Worm (Caenorhabditis elegans) whole organism, young adult: ENCODE measurements around the gene eif-3.D.

ENCODE experiments used
- F22D6.2 ChIP-seq: sonication (generic microtip); optimal IDR thresholded peaks from 2 replicates; lab custom pipeline; 2016; ENCODE audit warnings: mild to moderate bottlenecking, missing genetic modification characterization, missing compliant biosample characterization
- F23B12.7 ChIP-seq: sonication (generic microtip); optimal IDR thresholded peaks from 2 replicates; lab custom pipeline; 2017; ENCODE audit warnings: missing genetic modification characterization, mild to moderate bottlenecking, missing compliant biosample characterization, antibody characterized with exemption, moderate library complexity; ENCODE audit not compliant: insufficient read depth
- F33H1.4 ChIP-seq: fragments of 200-800 bp; sonication (Bioruptor generic); IDR thresholded peaks from 2 replicates; pipeline ENCODE4 v1.3.6; 2022; ENCODE audit warnings: missing genetic modification reagents, missing genetic modification characterization, missing compliant biosample characterization
- attf-5 ChIP-seq: fragments of 200-800 bp; sonication (Bioruptor generic); optimal IDR thresholded peaks from 2 replicates; lab custom pipeline; 2018; ENCODE audit warnings: mild to moderate bottlenecking, missing genetic modification characterization, missing compliant biosample characterization
- cebp-1 ChIP-seq, 2 experiments: fragments of 200-800 bp in 1 of 2; sonication (Bioruptor generic) in 1 of 2; sonication (generic microtip) in 1 of 2; IDR thresholded peaks in 1 of 2; optimal IDR thresholded peaks in 1 of 2; 2 replicates each; pipeline versions ENCODE4 v1.3.6 to Lab custom; 2017 to 2022; ENCODE audit warnings: missing compliant biosample characterization in 2 of 2, missing genetic modification characterization in 2 of 2, mild to moderate bottlenecking in 1 of 2, missing genetic modification reagents in 1 of 2, moderate library complexity in 1 of 2
- cebp-2 ChIP-seq: fragments of 200-800 bp; sonication (Bioruptor generic); IDR thresholded peaks from 2 replicates; pipeline ENCODE4 v1.3.6; 2022; ENCODE audit warnings: missing genetic modification characterization, missing compliant biosample characterization
- efl-1 ChIP-seq: fragments of 150-350 bp; optimal IDR thresholded peaks from 2 replicates; lab custom pipeline; 2014; ENCODE audit warnings: missing biosample characterization, missing genetic modification reagents, missing genetic modification characterization
- egl-44 ChIP-seq: fragments of 200-800 bp; sonication (Bioruptor generic); IDR thresholded peaks from 2 replicates; pipeline ENCODE4 v1.3.6; 2022; ENCODE audit warnings: missing genetic modification reagents, missing genetic modification characterization, missing compliant biosample characterization
- nfyb-1 ChIP-seq: fragments of 200-800 bp; sonication (Bioruptor generic); IDR thresholded peaks from 2 replicates; pipeline ENCODE4 v1.3.6; 2022; ENCODE audit warnings: missing genetic modification reagents, missing genetic modification characterization, missing compliant biosample characterization
- snpc-1.3 ChIP-seq: sonication (generic microtip); optimal IDR thresholded peaks from 2 replicates; lab custom pipeline; 2017; ENCODE audit warnings: missing genetic modification characterization, mild to moderate bottlenecking, missing compliant biosample characterization, antibody characterized with exemption, moderate library complexity, missing genotype, missing genetic modification reagents; ENCODE audit not compliant: insufficient read depth
- snpc-4 ChIP-seq, 5 experiments: fragments of 150-350 bp in 1 of 5; sonication (generic microtip) in 4 of 5; optimal IDR thresholded peaks; 2 replicates each; lab custom pipeline; 2014 to 2018; ENCODE audit warnings: missing genetic modification characterization in 5 of 5, missing biosample characterization in 3 of 5, antibody characterized with exemption in 2 of 5, mild to moderate bottlenecking in 2 of 5, missing compliant biosample characterization in 2 of 5, missing genotype in 2 of 5, moderate library complexity in 2 of 5, missing genetic modification reagents in 1 of 5
- somi-1 ChIP-seq: fragments of 200-800 bp; sonication (Bioruptor generic); optimal IDR thresholded peaks from 2 replicates; lab custom pipeline; 2018; ENCODE audit warnings: mild to moderate bottlenecking, missing genetic modification characterization, missing compliant biosample characterization
- unc-62 ChIP-seq: fragments of 150-350 bp; optimal IDR thresholded peaks from 2 replicates; lab custom pipeline; 2014; ENCODE audit warnings: missing biosample characterization, missing genetic modification reagents, missing genetic modification characterization
- ztf-3 ChIP-seq: fragments of 200-800 bp; sonication (Bioruptor generic); optimal IDR thresholded peaks from 2 replicates; lab custom pipeline; 2018; ENCODE audit warnings: mild to moderate bottlenecking, missing genetic modification characterization, missing compliant biosample characterization

DNA sequence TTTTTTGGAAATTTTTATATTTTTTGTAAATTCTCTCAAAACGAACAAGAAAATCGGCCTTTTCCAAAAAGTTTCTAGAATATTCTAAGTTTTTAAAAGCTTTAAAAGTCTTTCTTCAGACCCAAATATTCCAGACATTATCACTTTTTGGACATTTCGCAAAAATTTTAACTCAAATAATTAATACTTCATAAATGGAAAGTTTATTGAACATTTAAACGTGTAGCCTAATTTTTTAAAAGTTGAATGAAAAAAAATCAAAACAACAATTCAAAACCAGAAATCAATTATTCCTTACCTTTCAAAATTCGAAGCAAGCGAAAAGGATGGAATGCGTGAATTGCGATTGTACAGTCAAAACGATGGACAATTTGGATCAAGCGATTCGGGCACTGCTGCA is 51.6 kb downstream of the eif-3.D start, which contains the start of gene ZK637.15:
- TF ChIP-seq snpc-1.3 (no peak), F23B12.7 (tag; lab: Kevin White, UChicago) (no peak), cebp-1 (GFP tag; IDR thresholded peaks at IDR 0.05; lab: Robert Waterston, UW) (no peak), cebp-1 (tag; optimal IDR thresholded peaks at IDR 0.05; lab: Kevin White, UChicago) (no peak), efl-1 (GFP tag; lab: Kevin White, UChicago) (no peak), somi-1 (no peak), F33H1.4 (GFP tag; lab: Robert Waterston, UW) (no peak), cebp-2 (GFP tag; lab: Robert Waterston, UW) (no peak), F22D6.2 (tag; lab: Kevin White, UChicago) (no peak), egl-44 (GFP tag; lab: Robert Waterston, UW) (no peak), snpc-4 (GFP tag; optimal IDR thresholded peaks at IDR 0.05; lab: Kevin White, UChicago) (no peak), snpc-4 (tag; optimal IDR thresholded peaks at IDR 0.05; lab: Kevin White, UChicago) (no peak), nfyb-1 (GFP tag; lab: Robert Waterston, UW) (no peak), attf-5 (GFP tag; lab: Kevin White, UChicago) (no peak), unc-62 (no peak), ztf-3 (no peak)
